Worm (Caenorhabditis elegans) whole organism, L3 larva: ENCODE data around the gene clec-133.

Experiments
- ZK546.5 ChIP-seq: sonication (generic microtip); optimal IDR thresholded peaks from 2 replicates; lab custom pipeline; 2017; ENCODE audit warnings: missing biosample characterization, missing genetic modification characterization
- aly-2 ChIP-seq: fragments of 150-350 bp; optimal IDR thresholded peaks from 2 replicates; lab custom pipeline; 2014; ENCODE audit warnings: missing biosample characterization, missing genetic modification characterization
- fkh-10 ChIP-seq: sonication (generic microtip); optimal IDR thresholded peaks from 2 replicates; lab custom pipeline; 2017; ENCODE audit warnings: missing biosample characterization, missing genetic modification reagents, missing genetic modification characterization
- nhr-12 ChIP-seq: fragments of 150-350 bp; optimal IDR thresholded peaks from 2 replicates; lab custom pipeline; 2014; ENCODE audit warnings: missing biosample characterization, missing genetic modification characterization
- unc-39 ChIP-seq: sonication (generic microtip); optimal IDR thresholded peaks from 4 replicates; lab custom pipeline; 2017; ENCODE audit warnings: missing biosample characterization, missing genetic modification characterization

- no peak for TF ChIP-seq ZK546.5 (tag; lab: Kevin White, UChicago)
- no peak for TF ChIP-seq nhr-12 (tag; lab: Kevin White, UChicago)
- no peak for TF ChIP-seq fkh-10
- TF ChIP-seq aly-2 (tag; lab: Kevin White, UChicago), result no peak
- TF ChIP-seq unc-39 (tag; lab: Kevin White, UChicago), result no peak
Measured at ce11 chrII:3570927-3571538, 7.2 kb upstream of the clec-133 start, which contains the start of the genes clec-128 and clec-129.
